Fruit fly (Drosophila melanogaster): Measurements from ENCODE around the gene CG9799.
A peak's percentile ranks its signal among the peaks of the same experiment; 100 is the strongest.

The CG9799 gene

dm6 chr3R:13433623-13434022 lies 45.1 kb upstream of the CG9799 start (continued):
- TF ChIP-seq fd59A (GFP tag; optimal IDR thresholded peaks at IDR 0.05), result peak; percentile 81
- peak; percentile 77 for TF ChIP-seq CG10669 (GFP tag; optimal IDR thresholded peaks at IDR 0.05)
- TF ChIP-seq CG16779 (tag; optimal IDR thresholded peaks at IDR 0.05), result peak; percentile 72
- TF ChIP-seq dsx (GFP tag; optimal IDR thresholded peaks at IDR 0.05; ENCODE audit: poor library complexity, severe bottlenecking), result peak; percentile 84
- peak; percentile 86 for TF ChIP-seq Hr4 (GFP tag; optimal IDR thresholded peaks at IDR 0.05)
- no peak for TF ChIP-seq Blimp-1 (GFP tag; optimal IDR thresholded peaks at IDR 0.05)
- peak; percentile 79 for TF ChIP-seq CG10631 (GFP tag; optimal IDR thresholded peaks at IDR 0.05)
- no peak for TF ChIP-seq Eip93F (GFP tag; optimal IDR thresholded peaks at IDR 0.05)
- TF ChIP-seq OdsH (GFP tag; optimal IDR thresholded peaks at IDR 0.05), result peak; percentile 91
- TF ChIP-seq spab (GFP tag; optimal IDR thresholded peaks at IDR 0.05), result peak; percentile 71
- peak; percentile 61 for TF ChIP-seq CG11762 (GFP tag; optimal IDR thresholded peaks at IDR 0.05; ENCODE audit: insufficient read depth)
- peak; percentile 56 for TF ChIP-seq vri (GFP tag; optimal IDR thresholded peaks at IDR 0.05)
- peak; percentile 86 for TF ChIP-seq pdm3 (GFP tag; optimal IDR thresholded peaks at IDR 0.05)
- peak; percentile 78 for TF ChIP-seq CG6792 (GFP tag; optimal IDR thresholded peaks at IDR 0.05)
- TF ChIP-seq CG6276 (GFP tag; optimal IDR thresholded peaks at IDR 0.05), result peak; percentile 83
- peak; percentile 93 for TF ChIP-seq CG15336 (GFP tag; IDR thresholded peaks at IDR 0.05)
- TF ChIP-seq CG3919 (GFP tag; optimal IDR thresholded peaks at IDR 0.05), result peak; percentile 76
- TF ChIP-seq dac (GFP tag; optimal IDR thresholded peaks at IDR 0.05), result peak; percentile 38
- TF ChIP-seq Sox14 (GFP tag; optimal IDR thresholded peaks at IDR 0.05), result peak; percentile 85
- peak; percentile 91 for TF ChIP-seq acj6 (GFP tag; optimal IDR thresholded peaks at IDR 0.05)
- TF ChIP-seq Sox102F (GFP tag; optimal IDR thresholded peaks at IDR 0.05), result peak; percentile 79
- peak; percentile 83 to 85 for TF ChIP-seq salr (GFP tag; optimal IDR thresholded peaks at IDR 0.05)
- TF ChIP-seq Met (GFP tag; optimal IDR thresholded peaks at IDR 0.05), result peak; percentile 82
- TF ChIP-seq CG11902 (GFP tag; optimal IDR thresholded peaks at IDR 0.05), result peak; percentile 32
- TF ChIP-seq fd85E (GFP tag; optimal IDR thresholded peaks at IDR 0.05), result peak; percentile 46
- TF ChIP-seq Hr39 (GFP tag; optimal IDR thresholded peaks at IDR 0.05), result peak; percentile 65

dm6 chr3R:13428341-13429040 lies 40.0 kb upstream of the CG9799 start:
- TF ChIP-seq fd85E (GFP tag; optimal IDR thresholded peaks at IDR 0.05), result peak; percentile 5
- TF ChIP-seq topi (GFP tag; optimal IDR thresholded peaks at IDR 0.05), result peak; percentile 61
- TF ChIP-seq Eip75B (GFP tag; optimal IDR thresholded peaks at IDR 0.05), result peak; percentile 61
- no peak for TF ChIP-seq CG6854 (GFP tag; optimal IDR thresholded peaks at IDR 0.05)
- TF ChIP-seq Smox (GFP tag; optimal IDR thresholded peaks at IDR 0.05), result peak; percentile 49
- peak; percentile 85 for TF ChIP-seq CG15336 (GFP tag; IDR thresholded peaks at IDR 0.05)
- TF ChIP-seq CG7368 (GFP tag; optimal IDR thresholded peaks at IDR 0.05), result peak; percentile 51
- TF ChIP-seq CG11902 (GFP tag; optimal IDR thresholded peaks at IDR 0.05), result no peak
- peak; percentile 78 for TF ChIP-seq CG8119 (GFP tag; IDR thresholded peaks at IDR 0.05)
- peak; percentile 32 for TF ChIP-seq CG8632 (GFP tag; optimal IDR thresholded peaks at IDR 0.05)
- peak; percentile 30 for TF ChIP-seq CG9139 (GFP tag; optimal IDR thresholded peaks at IDR 0.05)
- TF ChIP-seq fkh (GFP tag; optimal IDR thresholded peaks at IDR 0.05), result no peak
- peak; percentile 82 for TF ChIP-seq eg (GFP tag; IDR thresholded peaks at IDR 0.05)
- peak; percentile 38 for TF ChIP-seq Sox15 (GFP tag; optimal IDR thresholded peaks at IDR 0.05)
- peak; percentile 70; the same call in 2 of the 3 replicates for TF ChIP-seq CG6163 (GFP tag; IDR thresholded peaks at IDR 0.05)
- TF ChIP-seq Lpt (GFP tag; optimal IDR thresholded peaks at IDR 0.05), result peak; percentile 79
- TF ChIP-seq Hr39 (GFP tag; optimal IDR thresholded peaks at IDR 0.05), result peak; percentile 72
- peak; percentile 39 for TF ChIP-seq vri (GFP tag; optimal IDR thresholded peaks at IDR 0.05)
- peak; percentile 73 for TF ChIP-seq CG10631 (GFP tag; optimal IDR thresholded peaks at IDR 0.05)
- TF ChIP-seq CG6792 (GFP tag; optimal IDR thresholded peaks at IDR 0.05), result peak; percentile 49
- peak; percentile 66 for TF ChIP-seq CG6276 (GFP tag; optimal IDR thresholded peaks at IDR 0.05)
- peak; percentile 24 to 38 for TF ChIP-seq ss (GFP tag; optimal IDR thresholded peaks at IDR 0.05)
- TF ChIP-seq CG16779 (tag; optimal IDR thresholded peaks at IDR 0.05), result peak; percentile 51
- TF ChIP-seq Met (GFP tag; optimal IDR thresholded peaks at IDR 0.05), result peak; percentile 71
- peak; percentile 73 for TF ChIP-seq OdsH (GFP tag; optimal IDR thresholded peaks at IDR 0.05)
- no peak for TF ChIP-seq Hr38 (GFP tag; optimal IDR thresholded peaks at IDR 0.05)
- peak; percentile 18 to 54 for TF ChIP-seq salr (GFP tag; optimal IDR thresholded peaks at IDR 0.05)
- peak; percentile 76 for TF ChIP-seq acj6 (GFP tag; optimal IDR thresholded peaks at IDR 0.05)
- TF ChIP-seq Ets96B (tag; optimal IDR thresholded peaks at IDR 0.05), result peak; percentile 57
- TF ChIP-seq Sox102F (GFP tag; optimal IDR thresholded peaks at IDR 0.05), result peak; percentile 26
- peak; percentile 64 for TF ChIP-seq CG31627 (GFP tag; optimal IDR thresholded peaks at IDR 0.05)
- TF ChIP-seq dac (GFP tag; optimal IDR thresholded peaks at IDR 0.05), result peak; percentile 35
- no peak for TF ChIP-seq CG11294 (GFP tag; IDR thresholded peaks at IDR 0.05)
- TF ChIP-seq esn (GFP tag; optimal IDR thresholded peaks at IDR 0.05), result peak; percentile 56
- peak; percentile 19 for TF ChIP-seq CG1621 (tag; optimal IDR thresholded peaks at IDR 0.05)
